Worm (Caenorhabditis elegans) whole organism, L2 larva: Measurements from ENCODE around the gene F44B9.10.

Experiments used
- C34F6.9 ChIP-seq: fragments of 150-350 bp; optimal IDR thresholded peaks from 2 replicates; lab custom pipeline; 2014; ENCODE audit warnings: missing biosample characterization, missing genetic modification characterization
- F13H6.1 ChIP-seq: sonication (generic microtip); optimal IDR thresholded peaks from 2 replicates; lab custom pipeline; 2016; ENCODE audit warnings: missing genetic modification characterization, missing compliant biosample characterization
- R02D3.7 ChIP-seq: fragments of 150-350 bp; optimal IDR thresholded peaks from 2 replicates; lab custom pipeline; 2014; ENCODE audit warnings: missing biosample characterization, missing genetic modification characterization
- Y55F3AM.14 ChIP-seq: fragments of 200-800 bp; sonication (Bioruptor generic); optimal IDR thresholded peaks from 2 replicates; lab custom pipeline; 2018; ENCODE audit warnings: mild to moderate bottlenecking, missing genetic modification characterization, missing compliant biosample characterization
- ZK546.5 ChIP-seq: sonication (generic microtip); optimal IDR thresholded peaks from 2 replicates; lab custom pipeline; 2017; ENCODE audit warnings: missing biosample characterization, missing genetic modification characterization
- alr-1 ChIP-seq: fragments of 150-350 bp; optimal IDR thresholded peaks from 2 replicates; lab custom pipeline; 2014; ENCODE audit warnings: missing biosample characterization, missing genetic modification characterization
- aly-2 ChIP-seq: fragments of 150-350 bp; optimal IDR thresholded peaks from 2 replicates; lab custom pipeline; 2014; ENCODE audit warnings: missing biosample characterization, missing genetic modification characterization
- ama-1 ChIP-seq: fragments of 150-350 bp; optimal IDR thresholded peaks from 2 replicates; lab custom pipeline; 2018; ENCODE audit warnings: inconsistent platforms
- blmp-1 ChIP-seq: sonication (generic microtip); optimal IDR thresholded peaks from 2 replicates; lab custom pipeline; 2017; ENCODE audit warnings: missing genetic modification characterization, mild to moderate bottlenecking, missing compliant biosample characterization, antibody characterized with exemption, moderate library complexity; ENCODE audit not compliant: insufficient read depth
- ceh-16 ChIP-seq: fragments of 150-350 bp; optimal IDR thresholded peaks from 2 replicates; lab custom pipeline; 2014; ENCODE audit warnings: missing biosample characterization, missing genetic modification characterization
- ceh-82 ChIP-seq: fragments of 150-350 bp; optimal IDR thresholded peaks from 2 replicates; lab custom pipeline; 2014; ENCODE audit warnings: missing biosample characterization, missing genetic modification characterization
- crh-2 ChIP-seq: sonication (generic microtip); optimal IDR thresholded peaks from 2 replicates; lab custom pipeline; 2017; ENCODE audit warnings: missing biosample characterization, missing genetic modification characterization
- dmd-4 ChIP-seq: sonication (generic microtip); optimal IDR thresholded peaks from 2 replicates; lab custom pipeline; 2017; ENCODE audit warnings: missing biosample characterization, missing genetic modification characterization
- egl-27 ChIP-seq: sonication (generic microtip); optimal IDR thresholded peaks from 3 replicates; lab custom pipeline; 2017; ENCODE audit warnings: missing biosample characterization, missing genetic modification reagents, missing genetic modification characterization
- elt-1 ChIP-seq: fragments of 150-350 bp; optimal IDR thresholded peaks from 2 replicates; lab custom pipeline; 2014; ENCODE audit warnings: missing biosample characterization, missing genetic modification characterization
- elt-3 ChIP-seq: sonication (generic microtip); optimal IDR thresholded peaks from 2 replicates; lab custom pipeline; 2017; ENCODE audit warnings: missing biosample characterization, missing genetic modification characterization
- fos-1 ChIP-seq: fragments of 150-350 bp; optimal IDR thresholded peaks from 2 replicates; lab custom pipeline; 2014; ENCODE audit warnings: missing biosample characterization, missing genetic modification characterization
- gmeb-1 ChIP-seq: fragments of 150-350 bp; optimal IDR thresholded peaks from 2 replicates; lab custom pipeline; 2014; ENCODE audit warnings: missing biosample characterization, missing genetic modification characterization
- lin-11 ChIP-seq: fragments of 150-350 bp; sonication (generic microtip); optimal IDR thresholded peaks from 2 replicates; lab custom pipeline; 2014; ENCODE audit warnings: missing biosample characterization, missing genetic modification characterization, inconsistent platforms, mixed read lengths
- lin-13 ChIP-seq: fragments of 150-350 bp; optimal IDR thresholded peaks from 2 replicates; lab custom pipeline; 2014; ENCODE audit warnings: missing biosample characterization, missing genetic modification reagents, missing genetic modification characterization
- lin-39 ChIP-seq: fragments of 150-350 bp; optimal IDR thresholded peaks from 2 replicates; lab custom pipeline; 2014; ENCODE audit warnings: missing biosample characterization, missing genetic modification reagents, missing genetic modification characterization
- lsy-2 ChIP-seq, 2 experiments: fragments of 150-350 bp in 1 of 2; sonication (generic microtip) in 1 of 2; optimal IDR thresholded peaks; 2 replicates each; lab custom pipeline; 2014 to 2017; ENCODE audit warnings: missing biosample characterization in 2 of 2, missing genetic modification characterization in 2 of 2
- mab-5 ChIP-seq: fragments of 150-350 bp; optimal IDR thresholded peaks from 2 replicates; lab custom pipeline; 2014; ENCODE audit warnings: missing biosample characterization, missing genetic modification characterization
- mbf-1 ChIP-seq: sonication (generic microtip); optimal IDR thresholded peaks from 2 replicates; lab custom pipeline; 2017; ENCODE audit warnings: missing biosample characterization, missing genetic modification characterization
- mdl-1 ChIP-seq, 2 experiments: fragments of 150-350 bp in 1 of 2; sonication (generic microtip) in 1 of 2; optimal IDR thresholded peaks; 2 replicates each; lab custom pipeline; 2017; ENCODE audit warnings: missing biosample characterization in 2 of 2, missing genetic modification characterization in 2 of 2
- nhr-10 ChIP-seq: sonication (generic microtip); optimal IDR thresholded peaks from 2 replicates; lab custom pipeline; 2017; ENCODE audit warnings: missing biosample characterization, missing genetic modification characterization
- nhr-11 ChIP-seq: fragments of 150-350 bp; optimal IDR thresholded peaks from 2 replicates; lab custom pipeline; 2014; ENCODE audit warnings: missing biosample characterization, missing genetic modification characterization
- nhr-12 ChIP-seq: fragments of 150-350 bp; optimal IDR thresholded peaks from 2 replicates; lab custom pipeline; 2014; ENCODE audit warnings: missing biosample characterization, missing genetic modification characterization
- nhr-129 ChIP-seq: fragments of 150-350 bp; optimal IDR thresholded peaks from 2 replicates; lab custom pipeline; 2014; ENCODE audit warnings: missing biosample characterization, missing genetic modification characterization
- nhr-21 ChIP-seq: fragments of 150-350 bp; optimal IDR thresholded peaks from 2 replicates; lab custom pipeline; 2014; ENCODE audit warnings: missing biosample characterization, missing genetic modification characterization
- nhr-23 ChIP-seq: fragments of 150-350 bp; optimal IDR thresholded peaks from 2 replicates; lab custom pipeline; 2014; ENCODE audit warnings: missing biosample characterization, missing genetic modification reagents, missing genetic modification characterization
- nhr-237 ChIP-seq: fragments of 150-350 bp; optimal IDR thresholded peaks from 2 replicates; lab custom pipeline; 2014; ENCODE audit warnings: missing biosample characterization, missing genetic modification characterization
- nhr-25 ChIP-seq: fragments of 150-350 bp; sonication (generic microtip); optimal IDR thresholded peaks from 3 replicates; lab custom pipeline; 2014; ENCODE audit warnings: missing biosample characterization, missing genetic modification characterization
- nhr-6 ChIP-seq: fragments of 150-350 bp; optimal IDR thresholded peaks from 2 replicates; lab custom pipeline; 2014; ENCODE audit warnings: missing biosample characterization, missing genetic modification characterization
- nhr-77 ChIP-seq: fragments of 150-350 bp; optimal IDR thresholded peaks from 2 replicates; lab custom pipeline; 2014; ENCODE audit warnings: missing biosample characterization, missing genetic modification characterization
- peb-1 ChIP-seq: fragments of 150-350 bp; optimal IDR thresholded peaks from 2 replicates; lab custom pipeline; 2014; ENCODE audit warnings: missing biosample characterization, missing genetic modification characterization
- sem-4 ChIP-seq: fragments of 150-350 bp; optimal IDR thresholded peaks from 2 replicates; lab custom pipeline; 2014; ENCODE audit warnings: missing biosample characterization, missing genetic modification reagents, missing genetic modification characterization
- skn-1 ChIP-seq: sonication (generic microtip); optimal IDR thresholded peaks from 2 replicates; lab custom pipeline; 2017; ENCODE audit warnings: missing biosample characterization, missing genetic modification characterization
- sma-3 ChIP-seq: sonication (generic microtip); optimal IDR thresholded peaks from 2 replicates; lab custom pipeline; 2016; ENCODE audit warnings: missing genetic modification reagents, missing genetic modification characterization, missing compliant biosample characterization
- sma-9 ChIP-seq, 2 experiments: fragments of 150-350 bp in 1 of 2; sonication (generic microtip) in 1 of 2; optimal IDR thresholded peaks; 2 replicates each; lab custom pipeline; 2014 to 2016; ENCODE audit warnings: missing genetic modification characterization in 2 of 2, mild to moderate bottlenecking in 1 of 2, missing biosample characterization in 1 of 2, missing compliant biosample characterization in 1 of 2, missing genetic modification reagents in 1 of 2, moderate library complexity in 1 of 2
- snpc-4 ChIP-seq: fragments of 150-350 bp; optimal IDR thresholded peaks from 2 replicates; lab custom pipeline; 2014; ENCODE audit warnings: missing biosample characterization, missing genetic modification characterization
- unc-39 ChIP-seq: fragments of 150-350 bp; optimal IDR thresholded peaks from 2 replicates; lab custom pipeline; 2014; ENCODE audit warnings: missing biosample characterization, missing genetic modification characterization
- unc-55 ChIP-seq: fragments of 150-350 bp; sonication (generic microtip); optimal IDR thresholded peaks from 3 replicates; lab custom pipeline; 2014; ENCODE audit warnings: missing biosample characterization, missing genetic modification reagents, missing genetic modification characterization
- unc-62 ChIP-seq: fragments of 150-350 bp; optimal IDR thresholded peaks from 2 replicates; lab custom pipeline; 2014; ENCODE audit warnings: missing biosample characterization, missing genetic modification reagents, missing genetic modification characterization
- zag-1 ChIP-seq: fragments of 150-350 bp; optimal IDR thresholded peaks from 2 replicates; lab custom pipeline; 2014; ENCODE audit warnings: missing biosample characterization, missing genetic modification characterization
- ztf-1 ChIP-seq: fragments of 200-800 bp; sonication (Bioruptor generic); conservative IDR thresholded peaks from 2 replicates; pipeline ENCODE4 v1.3.6; 2022; ENCODE audit warnings: missing genetic modification characterization, missing compliant biosample characterization
- ztf-11 ChIP-seq: sonication (generic microtip); optimal IDR thresholded peaks from 2 replicates; lab custom pipeline; 2017; ENCODE audit warnings: missing biosample characterization, missing genetic modification characterization
- ztf-4 ChIP-seq: fragments of 150-350 bp; optimal IDR thresholded peaks from 2 replicates; lab custom pipeline; 2014; ENCODE audit warnings: missing biosample characterization, missing genetic modification characterization

Gene F44B9.10

ce11 chrIII:8043784-8044183 is 10.3 kb upstream of the F44B9.10 start:
- peak; percentile 92 to 98 for TF ChIP-seq lsy-2 (tag; optimal IDR thresholded peaks at IDR 0.05; lab: Kevin White, UChicago)
- no peak for TF ChIP-seq nhr-23 (tag; lab: Kevin White, UChicago)
- TF ChIP-seq ZK546.5 = peak; percentile 81
- TF ChIP-seq sem-4 (tag; lab: Kevin White, UChicago) = peak; percentile 96
- TF ChIP-seq nhr-12 (tag; lab: Kevin White, UChicago) = peak; percentile 28
- peak; percentile 62 for TF ChIP-seq R02D3.7
- peak; percentile 99 for TF ChIP-seq nhr-25 (tag; lab: Kevin White, UChicago)
- peak; percentile 100 for TF ChIP-seq unc-55 (GFP tag; lab: Kevin White, UChicago)
- peak; percentile 93 for TF ChIP-seq mab-5
- TF ChIP-seq sma-3 = peak; percentile 99
- peak; percentile 99 for TF ChIP-seq fos-1 (tag; lab: Kevin White, UChicago)
- TF ChIP-seq elt-1 (tag; lab: Kevin White, UChicago) = no peak
- TF ChIP-seq ztf-4 (tag; lab: Kevin White, UChicago) = peak; percentile 97
- TF ChIP-seq alr-1 (tag; lab: Kevin White, UChicago) = no peak
- peak; percentile 98 for TF ChIP-seq nhr-6 (tag; lab: Kevin White, UChicago)
- peak; percentile 95 for TF ChIP-seq lin-11 (tag; lab: Kevin White, UChicago)
- peak; percentile 66 for TF ChIP-seq ztf-11
- no peak for TF ChIP-seq peb-1 (tag; lab: Kevin White, UChicago)
- TF ChIP-seq lin-13 (GFP tag; lab: Kevin White, UChicago) = peak; percentile 98
- TF ChIP-seq zag-1 (tag; lab: Kevin White, UChicago) = peak; percentile 99
- no peak for TF ChIP-seq unc-62 (GFP tag; lab: Kevin White, UChicago)
- TF ChIP-seq nhr-237 (tag; lab: Kevin White, UChicago) = peak; percentile 71
- TF ChIP-seq ama-1 (lab: Kevin White, UChicago) = peak; percentile 65
- no peak for TF ChIP-seq mbf-1 (tag; lab: Kevin White, UChicago)
- peak; percentile 93 for TF ChIP-seq egl-27 (tag; lab: Kevin White, UChicago)
- TF ChIP-seq nhr-10 (tag; lab: Kevin White, UChicago) = peak; percentile 81
- peak; percentile 85 for TF ChIP-seq snpc-4 (tag; lab: Kevin White, UChicago)
- TF ChIP-seq lin-39 (tag; lab: Kevin White, UChicago) = peak; percentile 98
- TF ChIP-seq crh-2 (tag; lab: Kevin White, UChicago) = peak; percentile 99
- peak; percentile 98 for TF ChIP-seq F13H6.1
- TF ChIP-seq gmeb-1 (tag; lab: Kevin White, UChicago) = peak; percentile 92
- no peak for TF ChIP-seq dmd-4 (tag; lab: Kevin White, UChicago)
- peak; percentile 84 for TF ChIP-seq skn-1 (tag; lab: Kevin White, UChicago)
- no peak for TF ChIP-seq aly-2 (tag; lab: Kevin White, UChicago)
- TF ChIP-seq nhr-77 = peak; percentile 89
- TF ChIP-seq C34F6.9 = peak; percentile 99
- peak; percentile 93 for TF ChIP-seq nhr-21
- peak; percentile 96 for TF ChIP-seq ceh-82 (tag; lab: Kevin White, UChicago)
- TF ChIP-seq nhr-11 (tag; lab: Kevin White, UChicago) = peak; percentile 86
- TF ChIP-seq mdl-1 (tag; optimal IDR thresholded peaks at IDR 0.05; lab: Kevin White, UChicago) = peak in 1 of 2 experiments; percentile 90
- no peak for TF ChIP-seq elt-3 (tag; lab: Kevin White, UChicago)
- peak; percentile 95 for TF ChIP-seq sma-9 (GFP tag; optimal IDR thresholded peaks at IDR 0.05; lab: Kevin White, UChicago)
- TF ChIP-seq sma-9 (tag; optimal IDR thresholded peaks at IDR 0.05; lab: Kevin White, UChicago) = no peak
- no peak for TF ChIP-seq ceh-16 (tag; lab: Kevin White, UChicago)
- TF ChIP-seq ztf-1 (GFP tag; lab: Robert Waterston, UW) = no peak
- TF ChIP-seq unc-39 (tag; lab: Kevin White, UChicago) = peak; percentile 68
- TF ChIP-seq blmp-1 (tag; lab: Kevin White, UChicago) = peak; percentile 65
- peak; percentile 95 for TF ChIP-seq Y55F3AM.14 (GFP tag; lab: Kevin White, UChicago)
- peak; percentile 100 for TF ChIP-seq nhr-129
